Fruit fly (Drosophila melanogaster): ENCODE results near the gene Eig71Ek.

The Eig71Ek gene

DNA sequence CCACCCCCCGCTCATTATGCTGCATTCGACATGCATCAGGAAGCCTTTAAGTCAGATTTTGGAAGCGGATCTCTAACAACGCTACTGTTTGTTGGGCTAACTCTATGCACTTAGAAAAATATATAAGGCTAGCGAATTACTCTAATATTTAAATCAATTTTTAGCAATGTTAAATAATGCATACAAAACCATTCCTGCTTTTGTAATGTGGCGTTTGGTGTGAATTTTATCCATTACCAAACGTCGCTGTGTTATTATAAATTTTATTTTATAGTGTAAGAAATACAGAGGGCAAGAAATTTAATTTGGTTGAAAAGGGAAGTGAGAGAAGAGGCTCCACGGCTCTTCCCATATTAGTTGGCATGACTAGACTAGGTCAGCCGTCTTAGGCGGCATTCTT is 11.8 kb downstream of the Eig71Ek start:
- TF ChIP-seq Rel (GFP tag; optimal IDR thresholded peaks at IDR 0.05) (no peak), Rel (tag; optimal IDR thresholded peaks at IDR 0.05) (no peak), rgr (GFP tag; optimal IDR thresholded peaks at IDR 0.05) (no peak), Mio (GFP tag; optimal IDR thresholded peaks at IDR 0.05) (no peak), Sp1 (GFP tag; optimal IDR thresholded peaks at IDR 0.05) (no peak), usp (GFP tag; optimal IDR thresholded peaks at IDR 0.05) (no peak), CG32264 (GFP tag; optimal IDR thresholded peaks at IDR 0.05) (no peak), brk (GFP tag; optimal IDR thresholded peaks at IDR 0.05) (no peak), CrebA (GFP tag; optimal IDR thresholded peaks at IDR 0.05; ENCODE audit: borderline replicate concordance) (no peak), Hnf4 (GFP tag; optimal IDR thresholded peaks at IDR 0.05) (no peak), woc (GFP tag; optimal IDR thresholded peaks at IDR 0.05) (no peak)

DNA sequence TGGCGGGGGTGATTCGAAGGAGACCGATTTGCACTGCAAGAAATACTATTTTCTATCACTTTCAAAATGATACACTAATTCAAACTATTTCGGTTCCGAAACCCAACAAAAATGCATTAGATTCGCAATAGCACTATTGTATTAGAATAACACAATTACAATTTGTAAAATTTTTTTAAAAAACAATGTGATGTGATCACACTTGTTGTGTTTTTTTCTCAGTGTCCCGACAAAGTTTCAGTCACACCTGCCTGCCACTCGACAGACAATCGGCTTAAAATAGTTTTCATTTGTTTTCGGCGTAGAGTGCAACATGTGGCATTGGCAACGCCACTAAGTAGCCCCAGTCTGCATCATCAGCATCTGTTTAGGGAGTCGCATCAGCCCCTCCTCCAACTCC is 14.1 kb downstream of the Eig71Ek start:
- TF ChIP-seq rgr (GFP tag; optimal IDR thresholded peaks at IDR 0.05): no peak
- peak; percentile 9 for TF ChIP-seq sv (GFP tag; optimal IDR thresholded peaks at IDR 0.05)

- TF ChIP-seq psq (GFP tag; optimal IDR thresholded peaks at IDR 0.05) (no peak), br (GFP tag; optimal IDR thresholded peaks at IDR 0.05) (no peak), Hnf4 (GFP tag; optimal IDR thresholded peaks at IDR 0.05) (no peak), Rel (GFP tag; optimal IDR thresholded peaks at IDR 0.05) (no peak), Rel (tag; optimal IDR thresholded peaks at IDR 0.05) (no peak)
Observed at dm6 chr3L:15677662-15678061, 16.6 kb downstream of the Eig71Ek start.

dm6 chr3L:15678284-15678683 is 17.2 kb downstream of the Eig71Ek start:
- TF ChIP-seq Abd-B (GFP tag; optimal IDR thresholded peaks at IDR 0.05): no peak
- TF ChIP-seq brk (GFP tag; optimal IDR thresholded peaks at IDR 0.05): no peak
- TF ChIP-seq CrebA (GFP tag; optimal IDR thresholded peaks at IDR 0.05; ENCODE audit: borderline replicate concordance): no peak
- TF ChIP-seq Dif (GFP tag; optimal IDR thresholded peaks at IDR 0.05; ENCODE audit: partially characterized antibody): no peak
- TF ChIP-seq N (GFP tag; optimal IDR thresholded peaks at IDR 0.05): no peak
- no peak for TF ChIP-seq rgr (GFP tag; optimal IDR thresholded peaks at IDR 0.05)

DNA sequence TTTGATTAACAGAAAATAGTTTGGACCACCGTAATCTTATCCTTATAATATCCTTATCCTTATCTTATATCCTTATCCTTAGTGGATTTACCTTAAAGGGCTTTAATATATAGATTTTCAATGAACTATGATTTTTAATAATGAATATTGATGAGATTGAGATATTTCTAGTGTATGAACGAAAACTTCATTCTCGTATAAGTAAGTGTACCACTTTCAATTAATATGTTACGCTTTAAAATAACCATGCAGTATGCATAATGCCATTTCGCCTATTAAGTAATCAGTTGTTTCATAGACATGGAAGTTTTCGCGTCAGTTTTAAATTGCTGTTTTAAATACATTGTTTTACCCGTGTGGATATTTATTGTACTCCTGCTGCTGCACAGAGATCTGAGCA is 18.4 kb downstream of the Eig71Ek start, which contains the start of gene CG7304:
Gene CG7304, plus strand, starts transcription at position 301 of the 400 bp plus-strand sequence.
- TF ChIP-seq br (GFP tag; optimal IDR thresholded peaks at IDR 0.05) (no peak), Sp1 (GFP tag; optimal IDR thresholded peaks at IDR 0.05) (no peak), CG9705 (GFP tag; optimal IDR thresholded peaks at IDR 0.05) (no peak), Abd-B (GFP tag; optimal IDR thresholded peaks at IDR 0.05) (no peak), Hr83 (GFP tag; optimal IDR thresholded peaks at IDR 0.05; ENCODE audit: poor library complexity, severe bottlenecking) (no peak), brk (GFP tag; optimal IDR thresholded peaks at IDR 0.05) (no peak), Vsx2 (GFP tag; optimal IDR thresholded peaks at IDR 0.05; ENCODE audit: partially characterized antibody) (no peak), Jra (GFP tag; optimal IDR thresholded peaks at IDR 0.05) (no peak), psq (GFP tag; optimal IDR thresholded peaks at IDR 0.05) (no peak), Dif (GFP tag; optimal IDR thresholded peaks at IDR 0.05; ENCODE audit: partially characterized antibody) (no peak), dsf (GFP tag; optimal IDR thresholded peaks at IDR 0.05; ENCODE audit: borderline replicate concordance) (no peak), Myc (optimal IDR thresholded peaks at IDR 0.05) (no peak), Hr78 (GFP tag; optimal IDR thresholded peaks at IDR 0.05) (no peak), sv (GFP tag; optimal IDR thresholded peaks at IDR 0.05) (no peak)

DNA sequence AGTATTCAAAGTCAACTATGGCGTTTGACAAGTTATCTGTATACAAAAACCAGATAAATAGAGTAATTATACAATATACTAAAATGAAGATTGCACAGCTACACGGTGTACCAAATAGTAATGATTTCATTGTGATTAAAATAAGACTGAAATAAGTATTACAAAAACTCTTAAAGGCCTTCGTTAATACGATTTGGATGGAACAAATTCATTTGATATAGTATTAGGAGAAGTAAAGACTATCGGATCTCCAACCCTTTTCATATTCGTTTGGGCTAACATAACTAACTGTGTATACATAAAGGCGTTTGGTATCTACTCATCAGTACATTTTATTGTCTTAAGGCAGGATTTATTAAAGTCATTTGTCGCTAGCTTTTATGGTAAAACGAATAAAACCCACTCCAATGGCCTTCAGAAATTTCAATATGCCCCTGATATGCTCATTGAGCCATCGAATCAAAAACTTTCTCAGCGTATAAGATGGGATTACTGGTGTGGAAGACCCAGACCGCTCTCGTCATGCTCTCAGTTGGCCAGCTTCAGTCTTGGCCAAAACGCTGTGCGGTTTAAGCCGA is 22.4 kb downstream of the Eig71Ek start, which contains the start of the genes CG7579 and Pgant8:
Gene CG7579, minus strand, starts transcription at position 101 of the 578 bp plus-strand sequence.
Gene Pgant8, plus strand, starts transcription at position 528 of the 578 bp plus-strand sequence.
- TF ChIP-seq CrebA (GFP tag; optimal IDR thresholded peaks at IDR 0.05; ENCODE audit: borderline replicate concordance) (no peak), brk (GFP tag; optimal IDR thresholded peaks at IDR 0.05) (no peak), Abd-B (GFP tag; optimal IDR thresholded peaks at IDR 0.05) (no peak), Jra (GFP tag; optimal IDR thresholded peaks at IDR 0.05) (no peak), GATAd (GFP tag; optimal IDR thresholded peaks at IDR 0.05) (no peak), N (GFP tag; optimal IDR thresholded peaks at IDR 0.05) (no peak), Hnf4 (GFP tag; optimal IDR thresholded peaks at IDR 0.05) (no peak), dl (GFP tag; optimal IDR thresholded peaks at IDR 0.05; ENCODE audit: insufficient read depth in 1 of 2, partially characterized antibody in 2 of 2) (no peak), psq (GFP tag; optimal IDR thresholded peaks at IDR 0.05) (no peak)
